Worm (Caenorhabditis elegans) whole organism, L2 larva: Measurements from ENCODE around the gene Y54E2A.5.

Experiments used
- C34F6.9 ChIP-seq: fragments of 150-350 bp; optimal IDR thresholded peaks from 2 replicates; lab custom pipeline; 2014; ENCODE audit warnings: missing biosample characterization, missing genetic modification characterization
- ama-1 ChIP-seq: fragments of 150-350 bp; optimal IDR thresholded peaks from 2 replicates; lab custom pipeline; 2018; ENCODE audit warnings: inconsistent platforms
- ceh-82 ChIP-seq: fragments of 150-350 bp; optimal IDR thresholded peaks from 2 replicates; lab custom pipeline; 2014; ENCODE audit warnings: missing biosample characterization, missing genetic modification characterization
- egl-27 ChIP-seq: sonication (generic microtip); optimal IDR thresholded peaks from 3 replicates; lab custom pipeline; 2017; ENCODE audit warnings: missing biosample characterization, missing genetic modification reagents, missing genetic modification characterization
- elt-3 ChIP-seq: sonication (generic microtip); optimal IDR thresholded peaks from 2 replicates; lab custom pipeline; 2017; ENCODE audit warnings: missing biosample characterization, missing genetic modification characterization
- lin-13 ChIP-seq: fragments of 150-350 bp; optimal IDR thresholded peaks from 2 replicates; lab custom pipeline; 2014; ENCODE audit warnings: missing biosample characterization, missing genetic modification reagents, missing genetic modification characterization
- nhr-10 ChIP-seq: sonication (generic microtip); optimal IDR thresholded peaks from 2 replicates; lab custom pipeline; 2017; ENCODE audit warnings: missing biosample characterization, missing genetic modification characterization
- nhr-25 ChIP-seq: fragments of 150-350 bp; sonication (generic microtip); optimal IDR thresholded peaks from 3 replicates; lab custom pipeline; 2014; ENCODE audit warnings: missing biosample characterization, missing genetic modification characterization
- snpc-4 ChIP-seq: fragments of 150-350 bp; optimal IDR thresholded peaks from 2 replicates; lab custom pipeline; 2014; ENCODE audit warnings: missing biosample characterization, missing genetic modification characterization
- unc-55 ChIP-seq: fragments of 150-350 bp; sonication (generic microtip); optimal IDR thresholded peaks from 3 replicates; lab custom pipeline; 2014; ENCODE audit warnings: missing biosample characterization, missing genetic modification reagents, missing genetic modification characterization
- ztf-1 ChIP-seq: fragments of 200-800 bp; sonication (Bioruptor generic); conservative IDR thresholded peaks from 2 replicates; pipeline ENCODE4 v1.3.6; 2022; ENCODE audit warnings: missing genetic modification characterization, missing compliant biosample characterization
- ztf-11 ChIP-seq: sonication (generic microtip); optimal IDR thresholded peaks from 2 replicates; lab custom pipeline; 2017; ENCODE audit warnings: missing biosample characterization, missing genetic modification characterization

- TF ChIP-seq snpc-4 (tag; lab: Kevin White, UChicago) = no peak
- no peak for TF ChIP-seq ceh-82
- TF ChIP-seq elt-3 = no peak
- no peak for TF ChIP-seq lin-13 (GFP tag; lab: Kevin White, UChicago)
- peak; percentile 26 for TF ChIP-seq C34F6.9
- TF ChIP-seq nhr-25 (tag; lab: Kevin White, UChicago) = no peak
- TF ChIP-seq ama-1 (lab: Kevin White, UChicago) = no peak
- TF ChIP-seq ztf-1 (GFP tag; lab: Robert Waterston, UW) = no peak
- no peak for TF ChIP-seq ztf-11 (tag; lab: Kevin White, UChicago)
- TF ChIP-seq egl-27 (tag; lab: Kevin White, UChicago) = no peak
- TF ChIP-seq unc-55 (GFP tag; lab: Kevin White, UChicago) = peak; percentile 36
- no peak for TF ChIP-seq nhr-10
Observed at ce11 chrII:14753858-14754750, 3.5 kb downstream of the Y54E2A.5 start, which contains the start of the genes tac-1 and Y54E2A.4.
